Worm (Caenorhabditis elegans) whole organism, mixed stage, embryonic: ENCODE measurements around the gene C26E6.12.

Source experiments
- M03D4.4 ChIP-seq: sonication (generic microtip); optimal IDR thresholded peaks from 2 replicates; lab custom pipeline; 2017; ENCODE audit warnings: mild to moderate bottlenecking, missing genetic modification characterization, missing compliant biosample characterization
- bed-3 ChIP-seq: fragments of 200-800 bp; sonication (Bioruptor generic); optimal IDR thresholded peaks from 3 replicates; lab custom pipeline; 2018; ENCODE audit warnings: mild to moderate bottlenecking, missing genetic modification characterization, moderate library complexity, missing compliant biosample characterization
- blmp-1 ChIP-seq: fragments of 150-350 bp; optimal IDR thresholded peaks from 2 replicates; lab custom pipeline; 2014; ENCODE audit warnings: missing biosample characterization, missing genetic modification characterization
- ceh-39 ChIP-seq: fragments of 150-350 bp; optimal IDR thresholded peaks from 2 replicates; lab custom pipeline; 2014; ENCODE audit warnings: missing biosample characterization, missing genetic modification characterization
- ceh-43 ChIP-seq: fragments of 200-800 bp; sonication (Bioruptor generic); optimal IDR thresholded peaks from 2 replicates; lab custom pipeline; 2018; ENCODE audit warnings: mild to moderate bottlenecking, missing genetic modification characterization, moderate library complexity, missing compliant biosample characterization
- ceh-83 ChIP-seq: fragments of 200-800 bp; sonication (Bioruptor generic); optimal IDR thresholded peaks from 2 replicates; lab custom pipeline; 2018; ENCODE audit warnings: mild to moderate bottlenecking, missing genetic modification characterization, missing compliant biosample characterization
- ces-1 ChIP-seq: fragments of 150-350 bp; optimal IDR thresholded peaks from 2 replicates; lab custom pipeline; 2014; ENCODE audit warnings: missing biosample characterization, missing genetic modification reagents, missing genetic modification characterization
- cnd-1 ChIP-seq: fragments of 200-800 bp; sonication (Bioruptor generic); optimal IDR thresholded peaks from 2 replicates; lab custom pipeline; 2018; ENCODE audit warnings: mild to moderate bottlenecking, missing genetic modification characterization, missing compliant biosample characterization
- drap-1 ChIP-seq: fragments of 200-800 bp; sonication (Bioruptor generic); optimal IDR thresholded peaks from 3 replicates; lab custom pipeline; 2018; ENCODE audit warnings: mild to moderate bottlenecking, missing genetic modification characterization, missing compliant biosample characterization
- elt-1 ChIP-seq: sonication (generic microtip); optimal IDR thresholded peaks from 2 replicates; lab custom pipeline; 2017; ENCODE audit warnings: missing genetic modification characterization, mild to moderate bottlenecking, missing compliant biosample characterization, antibody characterized with exemption, moderate library complexity, borderline replicate concordance; ENCODE audit not compliant: insufficient read depth
- elt-3 ChIP-seq: fragments of 150-350 bp; optimal IDR thresholded peaks from 2 replicates; lab custom pipeline; 2014; ENCODE audit warnings: missing biosample characterization, missing genetic modification characterization
- flh-1 ChIP-seq: fragments of 200-800 bp; sonication (Bioruptor generic); optimal IDR thresholded peaks from 2 replicates; lab custom pipeline; 2018; ENCODE audit warnings: mild to moderate bottlenecking, missing genetic modification characterization, moderate library complexity, missing compliant biosample characterization
- ham-2 ChIP-seq: fragments of 200-800 bp; sonication (Bioruptor generic); optimal IDR thresholded peaks from 2 replicates; lab custom pipeline; 2018; ENCODE audit warnings: mild to moderate bottlenecking, missing genetic modification characterization, missing compliant biosample characterization
- hlh-1 ChIP-seq: fragments of 150-350 bp; optimal IDR thresholded peaks from 2 replicates; lab custom pipeline; 2014; ENCODE audit warnings: missing biosample characterization, missing genetic modification reagents, missing genetic modification characterization
- lin-13 ChIP-seq: fragments of 150-350 bp; optimal IDR thresholded peaks from 2 replicates; lab custom pipeline; 2014; ENCODE audit warnings: missing biosample characterization, missing genetic modification characterization
- lin-32 ChIP-seq: fragments of 200-800 bp; sonication (Bioruptor generic); optimal IDR thresholded peaks from 2 replicates; lab custom pipeline; 2018; ENCODE audit warnings: mild to moderate bottlenecking, missing genetic modification characterization, missing compliant biosample characterization
- lsy-2 ChIP-seq: fragments of 150-350 bp; optimal IDR thresholded peaks from 2 replicates; lab custom pipeline; 2014; ENCODE audit warnings: missing biosample characterization, missing genetic modification characterization
- mab-5 ChIP-seq: fragments of 150-350 bp; optimal IDR thresholded peaks from 2 replicates; lab custom pipeline; 2014; ENCODE audit warnings: missing biosample characterization, missing genetic modification characterization
- mep-1 ChIP-seq: fragments of 150-350 bp; optimal IDR thresholded peaks from 2 replicates; lab custom pipeline; 2017; ENCODE audit warnings: missing biosample characterization, missing genetic modification reagents, missing genetic modification characterization, inconsistent platforms
- mls-2 ChIP-seq: sonication (generic microtip); optimal IDR thresholded peaks from 2 replicates; lab custom pipeline; 2016; ENCODE audit warnings: mild to moderate bottlenecking, missing genetic modification characterization, moderate library complexity, missing compliant biosample characterization
- nhr-12 ChIP-seq: fragments of 150-350 bp; optimal IDR thresholded peaks from 2 replicates; lab custom pipeline; 2014; ENCODE audit warnings: missing biosample characterization, missing genetic modification characterization
- nhr-2 ChIP-seq: fragments of 150-350 bp; optimal IDR thresholded peaks from 2 replicates; lab custom pipeline; 2014; ENCODE audit warnings: missing biosample characterization, missing genetic modification characterization
- nhr-237 ChIP-seq: fragments of 150-350 bp; optimal IDR thresholded peaks from 2 replicates; lab custom pipeline; 2014; ENCODE audit warnings: missing biosample characterization, missing genetic modification characterization
- nhr-28 ChIP-seq: fragments of 150-350 bp; optimal IDR thresholded peaks from 2 replicates; lab custom pipeline; 2014; ENCODE audit warnings: missing biosample characterization, missing genetic modification characterization
- nhr-76 ChIP-seq: sonication (generic microtip); optimal IDR thresholded peaks from 2 replicates; lab custom pipeline; 2017; ENCODE audit warnings: missing biosample characterization, missing genetic modification characterization
- pha-4 ChIP-seq: fragments of 150-350 bp; optimal IDR thresholded peaks from 2 replicates; lab custom pipeline; 2018; ENCODE audit warnings: missing biosample characterization, missing genetic modification reagents, missing genetic modification characterization
- sem-2 ChIP-seq: fragments of 200-800 bp; sonication (Bioruptor generic); optimal IDR thresholded peaks from 2 replicates; lab custom pipeline; 2018; ENCODE audit warnings: mild to moderate bottlenecking, missing genetic modification characterization, missing compliant biosample characterization
- snpc-4 ChIP-seq: fragments of 150-350 bp; optimal IDR thresholded peaks from 2 replicates; lab custom pipeline; 2014; ENCODE audit warnings: missing biosample characterization, missing genetic modification characterization
- sptf-1 ChIP-seq: sonication (generic microtip); optimal IDR thresholded peaks from 2 replicates; lab custom pipeline; 2017; ENCODE audit warnings: mild to moderate bottlenecking, missing genetic modification characterization, moderate library complexity, missing compliant biosample characterization
- tbx-8 ChIP-seq: fragments of 200-800 bp; sonication (Bioruptor generic); optimal IDR thresholded peaks from 2 replicates; lab custom pipeline; 2018; ENCODE audit warnings: mild to moderate bottlenecking, missing genetic modification characterization, moderate library complexity, missing compliant biosample characterization
- unc-120 ChIP-seq: sonication (generic microtip); optimal IDR thresholded peaks from 2 replicates; lab custom pipeline; 2017; ENCODE audit warnings: missing genetic modification characterization, missing compliant biosample characterization; ENCODE audit not compliant: poor library complexity, severe bottlenecking
- unc-39 ChIP-seq: fragments of 150-350 bp; optimal IDR thresholded peaks from 2 replicates; lab custom pipeline; 2014; ENCODE audit warnings: missing biosample characterization, missing genetic modification characterization
- unc-62 ChIP-seq: fragments of 150-350 bp; optimal IDR thresholded peaks from 2 replicates; lab custom pipeline; 2014; ENCODE audit warnings: missing biosample characterization, missing genetic modification reagents, missing genetic modification characterization
- zip-8 ChIP-seq: fragments of 150-350 bp; optimal IDR thresholded peaks from 2 replicates; lab custom pipeline; 2014; ENCODE audit warnings: missing biosample characterization, missing genetic modification characterization
- ztf-11 ChIP-seq: fragments of 150-350 bp; optimal IDR thresholded peaks from 2 replicates; lab custom pipeline; 2014; ENCODE audit warnings: missing biosample characterization, missing genetic modification characterization

C26E6.12 gene

DNA sequence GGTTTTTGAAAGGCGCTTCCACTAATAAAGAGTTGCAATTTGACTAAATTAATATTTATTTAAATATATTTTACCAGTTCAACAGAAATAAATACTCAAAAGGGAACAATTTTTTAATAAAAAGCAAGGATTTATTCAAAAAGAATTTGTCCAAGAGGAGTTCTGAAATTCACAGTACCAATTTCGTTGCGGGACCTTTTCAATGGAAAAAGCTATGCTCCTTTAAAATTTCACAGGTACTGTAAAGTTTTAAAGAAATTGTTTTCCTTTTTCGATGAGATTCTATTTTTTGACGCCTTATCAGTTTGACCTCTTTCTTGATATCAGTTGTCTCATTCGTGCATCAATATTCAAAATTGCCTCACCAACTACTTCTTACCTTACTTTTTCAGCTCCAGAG is 31.8 kb downstream of the C26E6.12 start, which contains the start of gene tag-340:
Gene tag-340, plus strand, starts transcription at position 249 of the 400 bp plus-strand sequence.
- TF ChIP-seq mls-2 (tag; lab: Kevin White, UChicago) (no peak), ham-2 (GFP tag; lab: Kevin White, UChicago) (no peak), ztf-11 (tag; lab: Kevin White, UChicago) (no peak), pha-4 (tag; lab: Kevin White, UChicago) (no peak), elt-3 (no peak)

DNA sequence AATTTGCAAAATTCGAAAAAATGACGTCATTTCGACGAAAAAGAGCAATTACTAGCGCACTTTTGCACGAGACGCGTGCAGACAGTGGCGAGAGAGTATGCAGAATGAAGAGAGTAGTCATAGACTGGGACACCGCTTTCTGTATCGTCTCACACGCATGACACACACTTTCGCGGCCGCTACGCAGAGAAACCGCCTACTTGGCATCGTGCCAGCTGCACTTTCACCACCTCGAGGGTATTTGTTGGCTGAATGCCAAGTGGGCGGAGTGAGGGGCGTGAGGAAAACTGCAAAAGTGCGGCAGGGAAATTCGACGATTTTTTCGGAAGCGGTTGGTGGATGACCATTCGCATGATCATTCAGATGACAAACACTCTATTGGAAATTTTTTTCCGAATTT is 32.3 kb downstream of the C26E6.12 start:
- TF ChIP-seq ham-2 (GFP tag; lab: Kevin White, UChicago) = peak; percentile 92
- peak; percentile 97 for TF ChIP-seq nhr-237 (tag; lab: Kevin White, UChicago)
- TF ChIP-seq mep-1 (tag; lab: Kevin White, UChicago) = peak; percentile 96
- peak; percentile 42 for TF ChIP-seq zip-8
- TF ChIP-seq lin-32 (GFP tag; lab: Kevin White, UChicago) = peak; percentile 30
- TF ChIP-seq sptf-1 (tag; lab: Kevin White, UChicago) = peak; percentile 88
- TF ChIP-seq bed-3 (GFP tag; lab: Kevin White, UChicago) = no peak
- TF ChIP-seq cnd-1 (tag; lab: Kevin White, UChicago) = peak; percentile 86
- peak; percentile 52 for TF ChIP-seq ceh-43 (GFP tag; lab: Kevin White, UChicago)
- TF ChIP-seq nhr-76 (tag; lab: Kevin White, UChicago) = peak; percentile 29
- TF ChIP-seq pha-4 (tag; lab: Kevin White, UChicago) = peak; percentile 98
- peak; percentile 86 for TF ChIP-seq M03D4.4
- peak; percentile 47 for TF ChIP-seq unc-39 (tag; lab: Kevin White, UChicago)
- peak; percentile 84 for TF ChIP-seq drap-1 (GFP tag; lab: Kevin White, UChicago)
- TF ChIP-seq elt-1 = no peak
- TF ChIP-seq mab-5 (tag; lab: Kevin White, UChicago) = peak; percentile 61
- peak; percentile 84 for TF ChIP-seq ces-1 (GFP tag; lab: Kevin White, UChicago)
- peak; percentile 88 for TF ChIP-seq lsy-2 (tag; lab: Kevin White, UChicago)
- TF ChIP-seq hlh-1 (tag; lab: Kevin White, UChicago) = peak; percentile 84
- TF ChIP-seq mls-2 (tag; lab: Kevin White, UChicago) = peak; percentile 83
- peak; percentile 50 for TF ChIP-seq nhr-2 (tag; lab: Kevin White, UChicago)
- no peak for TF ChIP-seq nhr-28 (tag; lab: Kevin White, UChicago)
- no peak for TF ChIP-seq sem-2 (GFP tag; lab: Kevin White, UChicago)
- TF ChIP-seq elt-3 = peak; percentile 69
- peak; percentile 91 for TF ChIP-seq ztf-11 (tag; lab: Kevin White, UChicago)
- TF ChIP-seq tbx-8 = peak; percentile 41
- TF ChIP-seq ceh-39 (tag; lab: Kevin White, UChicago) = peak; percentile 85
- TF ChIP-seq lin-13 (tag; lab: Kevin White, UChicago) = peak; percentile 91
- no peak for TF ChIP-seq flh-1 (GFP tag; lab: Kevin White, UChicago)
- TF ChIP-seq snpc-4 = no peak
- TF ChIP-seq unc-62 (GFP tag; lab: Kevin White, UChicago) = peak; percentile 95
- peak; percentile 72 for TF ChIP-seq nhr-12 (tag; lab: Kevin White, UChicago)
- TF ChIP-seq unc-120 (tag; lab: Kevin White, UChicago) = peak; percentile 89
- TF ChIP-seq ceh-83 (GFP tag; lab: Kevin White, UChicago) = no peak
- TF ChIP-seq blmp-1 = peak; percentile 89

DNA sequence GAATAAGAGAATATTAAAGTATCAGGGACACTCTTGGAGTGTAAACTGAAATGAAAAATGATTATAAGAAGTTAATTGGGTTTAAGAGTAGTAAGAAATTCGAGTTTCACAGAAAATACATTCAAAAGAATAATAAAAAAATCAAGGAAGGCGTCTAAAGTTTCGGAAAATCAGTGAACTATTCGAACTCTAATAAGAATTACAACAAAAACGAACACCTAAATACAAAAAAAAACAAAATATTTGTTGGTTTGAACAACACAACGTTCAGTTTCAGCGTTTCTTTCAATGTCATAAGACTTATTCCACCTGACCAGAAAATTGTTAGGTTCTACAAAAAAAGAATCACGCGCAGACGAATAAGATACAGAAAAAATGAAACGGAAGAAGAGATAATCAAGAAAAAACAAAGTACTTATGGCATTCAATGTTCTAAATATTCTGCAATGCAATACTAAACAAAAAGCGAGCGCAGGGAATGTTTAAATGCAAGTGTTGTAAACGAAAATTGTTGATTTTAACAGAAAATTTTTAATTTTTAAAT is 32.9 kb downstream of the C26E6.12 start, which contains the start of gene nhl-2:
Gene nhl-2, minus strand, starts transcription at position 51 of the 544 bp plus-strand sequence.
- TF ChIP-seq lsy-2 (tag; lab: Kevin White, UChicago) = no peak
- TF ChIP-seq M03D4.4 = no peak
- no peak for TF ChIP-seq cnd-1 (tag; lab: Kevin White, UChicago)
- no peak for TF ChIP-seq hlh-1 (tag; lab: Kevin White, UChicago)

DNA sequence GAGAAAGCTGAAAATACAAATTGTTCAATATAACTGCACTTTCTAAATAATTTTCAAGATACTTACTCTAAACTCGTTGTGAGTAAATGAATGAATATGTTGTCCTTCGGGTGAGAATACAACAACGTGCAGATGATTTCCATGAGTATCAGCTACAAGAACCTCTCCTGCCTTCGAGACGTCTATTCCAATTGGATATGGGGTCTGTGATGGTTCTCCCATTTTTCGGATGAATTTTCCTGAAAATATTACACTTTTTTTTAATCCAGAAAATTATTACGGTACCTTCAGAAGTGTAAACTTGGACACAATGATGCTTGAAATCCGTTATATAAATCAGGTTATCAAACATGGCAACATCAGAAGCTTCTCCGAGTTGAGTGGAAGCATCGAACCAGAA is 36.7 kb downstream of the C26E6.12 start:
- TF ChIP-seq bed-3 (GFP tag; lab: Kevin White, UChicago) = no peak
- TF ChIP-seq sem-2 (GFP tag; lab: Kevin White, UChicago) = no peak
- TF ChIP-seq ham-2 (GFP tag; lab: Kevin White, UChicago) = no peak
- TF ChIP-seq nhr-76 (tag; lab: Kevin White, UChicago) = no peak
- TF ChIP-seq ceh-39 (tag; lab: Kevin White, UChicago) = no peak
- TF ChIP-seq ceh-83 (GFP tag; lab: Kevin White, UChicago) = no peak
- TF ChIP-seq blmp-1 = no peak
- TF ChIP-seq M03D4.4 = no peak
